Fruit fly (Drosophila melanogaster): ENCODE results near the gene PTPMT1.

Gene PTPMT1

dm6 chr3R:23791491-23791890, 33.4 kb downstream of the PTPMT1 start (continued):
- TF ChIP-seq svp (GFP tag) (no peak), Sox15 (GFP tag; optimal IDR thresholded peaks at IDR 0.05) (no peak), OdsH (GFP tag; optimal IDR thresholded peaks at IDR 0.05) (no peak), cyc (GFP tag; optimal IDR thresholded peaks at IDR 0.05) (no peak), Sox102F (GFP tag; optimal IDR thresholded peaks at IDR 0.05) (no peak), Eip75B (GFP tag; optimal IDR thresholded peaks at IDR 0.05) (no peak), eg (GFP tag; IDR thresholded peaks at IDR 0.05) (no peak), CG11902 (GFP tag; optimal IDR thresholded peaks at IDR 0.05) (no peak), Ets96B (tag; optimal IDR thresholded peaks at IDR 0.05) (no peak), Eip78C (GFP tag) (no peak), Smox (GFP tag; optimal IDR thresholded peaks at IDR 0.05) (no peak), Sox14 (GFP tag; optimal IDR thresholded peaks at IDR 0.05) (no peak), Met (GFP tag; optimal IDR thresholded peaks at IDR 0.05) (no peak), ss (GFP tag; optimal IDR thresholded peaks at IDR 0.05) (no peak), salr (GFP tag; optimal IDR thresholded peaks at IDR 0.05) (no peak), CG1621 (tag; optimal IDR thresholded peaks at IDR 0.05) (no peak), CG31627 (GFP tag; optimal IDR thresholded peaks at IDR 0.05) (no peak), fd59A (GFP tag; optimal IDR thresholded peaks at IDR 0.05) (peak; percentile 27), CG34406 (GFP tag; optimal IDR thresholded peaks at IDR 0.05) (no peak), Ets21C (GFP tag; optimal IDR thresholded peaks at IDR 0.05) (no peak), CG4318 (GFP tag; optimal IDR thresholded peaks at IDR 0.05) (no peak), CG8119 (GFP tag; IDR thresholded peaks at IDR 0.05) (no peak; the same call in 1 of the 3 replicates), vri (GFP tag; optimal IDR thresholded peaks at IDR 0.05) (no peak), Hr4 (GFP tag; optimal IDR thresholded peaks at IDR 0.05) (no peak)

- peak in 1 of 2 experiments; percentile 6 for TF ChIP-seq salr (GFP tag; optimal IDR thresholded peaks at IDR 0.05)
- no peak for TF ChIP-seq CG8319 (GFP tag; optimal IDR thresholded peaks at IDR 0.05)
- TF ChIP-seq Eip75B (GFP tag; optimal IDR thresholded peaks at IDR 0.05) = no peak
- TF ChIP-seq fd59A (GFP tag; optimal IDR thresholded peaks at IDR 0.05) = peak; percentile 12
- peak; percentile 78 for TF ChIP-seq achi (GFP tag; optimal IDR thresholded peaks at IDR 0.05)
- TF ChIP-seq CG10631 (GFP tag; optimal IDR thresholded peaks at IDR 0.05) = no peak
- no peak for TF ChIP-seq Hr4 (GFP tag; optimal IDR thresholded peaks at IDR 0.05)
- no peak for TF ChIP-seq CG4318 (GFP tag; optimal IDR thresholded peaks at IDR 0.05)
- TF ChIP-seq CG3919 (GFP tag; optimal IDR thresholded peaks at IDR 0.05) = no peak
- no peak for TF ChIP-seq CG34406 (GFP tag; optimal IDR thresholded peaks at IDR 0.05)
- no peak for TF ChIP-seq CG10669 (GFP tag; optimal IDR thresholded peaks at IDR 0.05)
- TF ChIP-seq CG11762 (GFP tag; optimal IDR thresholded peaks at IDR 0.05; ENCODE audit: insufficient read depth) = no peak
- no peak for TF ChIP-seq net (GFP tag; optimal IDR thresholded peaks at IDR 0.05)
- TF ChIP-seq Lpt (GFP tag; optimal IDR thresholded peaks at IDR 0.05) = no peak
These were observed 45.5 kb downstream of the PTPMT1 start, which contains the start of gene CG34355 for dm6 chr3R:23803668-23804067. TSS of gene CG34355 (plus strand) at chr3R:23803859.

All from whole organism, prepupa.